Fruit fly (Drosophila melanogaster) whole organism, adult: ENCODE measurements around the gene MED15.

Source experiments
- CG7101 ChIP-seq: fragments of 200-800 bp; sonication (Bioruptor generic); optimal IDR thresholded peaks from 2 replicates; lab custom pipeline; 2018; ENCODE audit warnings: missing biosample characterization, mild to moderate bottlenecking, missing genetic modification characterization, moderate library complexity
- Hr96 ChIP-seq: fragments of 200-800 bp; sonication (Bioruptor generic); optimal IDR thresholded peaks from 2 replicates; lab custom pipeline; 2016; ENCODE audit warnings: missing biosample characterization, missing genetic modification characterization
- tj ChIP-seq: fragments of 200-800 bp; sonication (Bioruptor generic); optimal IDR thresholded peaks from 3 replicates; lab custom pipeline; 2017; ENCODE audit warnings: missing biosample characterization, mild to moderate bottlenecking, missing genetic modification characterization, moderate library complexity
- toe ChIP-seq: fragments of 200-800 bp; sonication (Bioruptor generic); optimal IDR thresholded peaks from 2 replicates; lab custom pipeline; 2016; ENCODE audit warnings: missing biosample characterization, missing genetic modification characterization

DNA sequence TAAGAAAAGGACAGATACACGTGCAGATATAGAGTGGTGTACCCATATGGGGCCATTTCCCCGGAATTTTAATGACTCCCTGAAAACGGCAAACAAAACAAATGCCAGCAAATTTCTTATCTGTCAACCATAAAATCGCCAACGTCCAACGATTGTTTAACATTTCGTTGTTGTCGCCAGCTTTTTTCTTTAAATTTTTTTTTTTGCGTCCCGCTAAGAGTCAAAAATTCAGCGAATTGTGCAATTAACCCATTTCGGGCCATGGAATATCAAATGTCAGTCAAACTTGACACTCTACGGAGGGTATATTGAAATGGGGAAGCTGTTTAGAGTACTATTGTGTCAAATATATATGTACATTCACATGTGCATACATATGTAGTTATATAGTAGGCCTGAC lies 40.7 kb upstream of the MED15 start:
- TF ChIP-seq Hr96 (GFP tag; lab: Kevin White, UChicago) (no peak), toe (GFP tag; lab: Kevin White, UChicago) (no peak), CG7101 (tag; lab: Kevin White, UChicago) (no peak), tj (GFP tag; lab: Kevin White, UChicago) (peak; percentile 92)
